Worm (Caenorhabditis elegans): ENCODE data around the gene K03B4.2.

DNA sequence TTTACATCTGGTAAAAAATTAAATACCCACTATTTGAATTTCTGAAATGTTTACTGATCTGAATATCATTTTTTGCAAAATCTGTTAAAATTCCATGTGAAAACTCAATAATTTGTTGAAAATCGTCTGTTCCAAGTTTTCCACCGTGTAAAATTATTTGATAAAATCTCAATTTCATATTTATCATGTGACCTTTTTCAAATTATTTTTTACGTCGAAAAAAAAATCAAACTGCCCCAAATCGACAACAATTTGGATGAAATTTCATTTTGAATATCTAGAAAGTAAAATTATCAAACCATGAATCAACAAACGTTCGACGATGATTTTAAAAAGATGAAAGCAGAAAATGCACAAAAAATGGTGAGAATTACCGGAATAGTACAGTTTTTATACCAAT lies 32.6 kb upstream of the K03B4.2 start, which contains the start of gene F41F3.9:
- TF ChIP-seq scrt-1 (GFP tag; IDR thresholded peaks at IDR 0.05) (no peak), ama-1 (optimal IDR thresholded peaks at IDR 0.05) (no peak), aly-1 (tag; optimal IDR thresholded peaks at IDR 0.05) (no peak), ceh-36 (tag; optimal IDR thresholded peaks at IDR 0.05) (no peak), hmg-4 (GFP tag; optimal IDR thresholded peaks at IDR 0.05) (no peak), tbx-37 (GFP tag; conservative IDR thresholded peaks at IDR 0.05) (no peak), ets-7 (tag; optimal IDR thresholded peaks at IDR 0.05) (no peak), flt-1 (GFP tag; IDR thresholded peaks at IDR 0.05) (no peak), tra-4 (tag; optimal IDR thresholded peaks at IDR 0.05) (no peak), B0310.2 (tag; optimal IDR thresholded peaks at IDR 0.05) (no peak), pes-1 (GFP tag; IDR thresholded peaks at IDR 0.05) (no peak)

All from whole organism, early embryonic.